Fruit fly (Drosophila melanogaster) whole organism, adult: ENCODE results near the gene CG13082.

Experiments used
- CG11617 ChIP-seq: fragments of 200-800 bp; sonication (Bioruptor generic); optimal IDR thresholded peaks from 2 replicates; lab custom pipeline; 2017; ENCODE audit warnings: mild to moderate bottlenecking, missing biosample characterization, missing genetic modification reagents, missing genetic modification characterization
- CG12768 ChIP-seq: fragments of 200-800 bp; sonication (Bioruptor generic); optimal IDR thresholded peaks from 2 replicates; lab custom pipeline; 2017; ENCODE audit warnings: missing biosample characterization, missing genetic modification characterization, mild to moderate bottlenecking, moderate library complexity, missing genetic modification reagents
- CG14711 ChIP-seq: fragments of 200-800 bp; sonication (Bioruptor generic); optimal IDR thresholded peaks from 2 replicates; lab custom pipeline; 2018; ENCODE audit warnings: missing biosample characterization, mild to moderate bottlenecking, missing genetic modification characterization, moderate library complexity
- CG1620 ChIP-seq: fragments of 200-800 bp; sonication (Bioruptor generic); optimal IDR thresholded peaks from 2 replicates; lab custom pipeline; 2016; ENCODE audit warnings: missing biosample characterization, missing genetic modification characterization
- CG33017 ChIP-seq: fragments of 200-800 bp; sonication (Bioruptor generic); optimal IDR thresholded peaks from 2 replicates; lab custom pipeline; 2018; ENCODE audit warnings: missing biosample characterization, mild to moderate bottlenecking, missing genetic modification characterization, moderate library complexity
- CG5204 ChIP-seq: fragments of 200-800 bp; sonication (Bioruptor generic); optimal IDR thresholded peaks from 2 replicates; lab custom pipeline; 2016; ENCODE audit warnings: missing biosample characterization, missing genetic modification characterization
- CG7045 ChIP-seq: fragments of 200-800 bp; sonication (Bioruptor generic); optimal IDR thresholded peaks from 2 replicates; lab custom pipeline; 2017; ENCODE audit warnings: missing biosample characterization, mild to moderate bottlenecking, missing genetic modification characterization
- CG7101 ChIP-seq: fragments of 200-800 bp; sonication (Bioruptor generic); optimal IDR thresholded peaks from 2 replicates; lab custom pipeline; 2018; ENCODE audit warnings: missing biosample characterization, mild to moderate bottlenecking, missing genetic modification characterization, moderate library complexity
- Clk ChIP-seq: fragments of 200-800 bp; sonication (Bioruptor generic); optimal IDR thresholded peaks from 2 replicates; lab custom pipeline; 2017; ENCODE audit warnings: missing biosample characterization, missing genetic modification characterization
- Crg-1 ChIP-seq: fragments of 200-800 bp; sonication (Bioruptor generic); optimal IDR thresholded peaks from 2 replicates; lab custom pipeline; 2016; ENCODE audit warnings: missing biosample characterization, missing genetic modification characterization
- Hr96 ChIP-seq: fragments of 200-800 bp; sonication (Bioruptor generic); optimal IDR thresholded peaks from 2 replicates; lab custom pipeline; 2016; ENCODE audit warnings: missing biosample characterization, missing genetic modification characterization
- Mnt ChIP-seq: fragments of 200-800 bp; sonication (Bioruptor generic); optimal IDR thresholded peaks from 2 replicates; lab custom pipeline; 2016; ENCODE audit warnings: missing biosample characterization, mild to moderate bottlenecking, missing genetic modification characterization
- bab1 ChIP-seq: fragments of 200-800 bp; sonication (Bioruptor generic); optimal IDR thresholded peaks from 3 replicates; lab custom pipeline; 2019; ENCODE audit warnings: missing biosample characterization, mild to moderate bottlenecking, missing genetic modification characterization, moderate library complexity
- cic ChIP-seq: fragments of 200-800 bp; sonication (Bioruptor generic); optimal IDR thresholded peaks from 2 replicates; lab custom pipeline; 2017; ENCODE audit warnings: missing biosample characterization, mild to moderate bottlenecking, missing genetic modification characterization, moderate library complexity
- cnc ChIP-seq, 2 experiments: fragments of >200 bp; optimal IDR thresholded peaks; 2 replicates each; lab custom pipeline; 2017
- kay ChIP-seq: fragments of 200-800 bp; sonication (Bioruptor generic); peaks from one replicate; lab custom pipeline; 2016; ENCODE audit warnings: missing biosample characterization, missing genetic modification characterization, borderline replicate concordance
- ovo ChIP-seq: fragments of 200-800 bp; sonication (Bioruptor generic); optimal IDR thresholded peaks from 2 replicates; lab custom pipeline; 2016; ENCODE audit warnings: missing biosample characterization, missing genetic modification characterization
- pad ChIP-seq: fragments of 200-800 bp; sonication (Bioruptor generic); optimal IDR thresholded peaks from 3 replicates; lab custom pipeline; 2017; ENCODE audit warnings: missing biosample characterization, missing genetic modification characterization, mild to moderate bottlenecking, moderate library complexity, missing genetic modification reagents
- tj ChIP-seq: fragments of 200-800 bp; sonication (Bioruptor generic); optimal IDR thresholded peaks from 3 replicates; lab custom pipeline; 2017; ENCODE audit warnings: missing biosample characterization, mild to moderate bottlenecking, missing genetic modification characterization, moderate library complexity
- toe ChIP-seq: fragments of 200-800 bp; sonication (Bioruptor generic); optimal IDR thresholded peaks from 2 replicates; lab custom pipeline; 2016; ENCODE audit warnings: missing biosample characterization, missing genetic modification characterization

The CG13082 gene

dm6 chr2L:19533247-19533646 lies 5.0 kb upstream of the CG13082 start, which contains the start of gene CG33116:
Gene CG33116, plus strand, starts transcription at chr2L:19533479.
- TF ChIP-seq cic (GFP tag; lab: Kevin White, UChicago) (peak; percentile 30), CG14711 (tag; lab: Kevin White, UChicago) (peak; percentile 81), ovo (GFP tag; lab: Kevin White, UChicago) (peak; percentile 72), tj (peak; percentile 36), pad (GFP tag; lab: Kevin White, UChicago) (peak; percentile 75), CG7101 (tag; lab: Kevin White, UChicago) (peak; percentile 88), CG1620 (peak; percentile 71), CG7045 (GFP tag; lab: Kevin White, UChicago) (peak; percentile 78), CG11617 (peak; percentile 68), Hr96 (GFP tag; lab: Kevin White, UChicago) (peak; percentile 79), cnc (optimal IDR thresholded peaks at IDR 0.05; lab: Kevin White, UChicago) (no peak), CG5204 (peak; percentile 67), CG12768 (GFP tag; lab: Kevin White, UChicago) (peak; percentile 88), CG33017 (peak; percentile 88), Clk (peak; percentile 35), toe (GFP tag; lab: Kevin White, UChicago) (peak; percentile 75), Mnt (GFP tag; lab: Kevin White, UChicago) (peak; percentile 85), Crg-1 (GFP tag; lab: Kevin White, UChicago) (peak; percentile 89), bab1 (peak; percentile 78), kay (GFP tag; lab: Kevin White, UChicago) (no peak)

dm6 chr2L:19535234-19535633 lies 3.0 kb upstream of the CG13082 start, which contains the start of gene CG31697:
Gene CG31697, plus strand, starts transcription at chr2L:19535448.
- TF ChIP-seq tj, result no peak
- TF ChIP-seq Hr96 (GFP tag; lab: Kevin White, UChicago), result no peak
- no peak for TF ChIP-seq pad (GFP tag; lab: Kevin White, UChicago)
- no peak for TF ChIP-seq Crg-1 (GFP tag; lab: Kevin White, UChicago)
- no peak for TF ChIP-seq CG7101 (tag; lab: Kevin White, UChicago)
- no peak for TF ChIP-seq CG1620
- TF ChIP-seq Clk, result no peak
- TF ChIP-seq ovo (GFP tag; lab: Kevin White, UChicago), result no peak
- no peak for TF ChIP-seq CG5204
- no peak for TF ChIP-seq CG11617
- no peak for TF ChIP-seq kay (GFP tag; lab: Kevin White, UChicago)
- no peak for TF ChIP-seq CG12768 (GFP tag; lab: Kevin White, UChicago)
- TF ChIP-seq bab1, result no peak
- no peak for TF ChIP-seq CG7045 (GFP tag; lab: Kevin White, UChicago)
- TF ChIP-seq cnc (optimal IDR thresholded peaks at IDR 0.05; lab: Kevin White, UChicago), result no peak

dm6 chr2L:19540307-19540706 lies 2.1 kb downstream of the CG13082 start, which contains the start of gene CG13081:
Gene CG13081, plus strand, starts transcription at chr2L:19540607.
- TF ChIP-seq CG1620, result no peak
- TF ChIP-seq CG14711 (tag; lab: Kevin White, UChicago), result no peak
- TF ChIP-seq cic (GFP tag; lab: Kevin White, UChicago), result no peak
- no peak for TF ChIP-seq ovo (GFP tag; lab: Kevin White, UChicago)
- TF ChIP-seq kay (GFP tag; lab: Kevin White, UChicago), result no peak
- TF ChIP-seq bab1, result no peak
- no peak for TF ChIP-seq Crg-1 (GFP tag; lab: Kevin White, UChicago)
- no peak for TF ChIP-seq pad (GFP tag; lab: Kevin White, UChicago)
- TF ChIP-seq Hr96 (GFP tag; lab: Kevin White, UChicago), result no peak
- TF ChIP-seq Clk, result no peak
- no peak for TF ChIP-seq CG12768 (GFP tag; lab: Kevin White, UChicago)
- TF ChIP-seq cnc (optimal IDR thresholded peaks at IDR 0.05; lab: Kevin White, UChicago), result no peak
- no peak for TF ChIP-seq toe (GFP tag; lab: Kevin White, UChicago)
- no peak for TF ChIP-seq CG11617
- no peak for TF ChIP-seq tj
- no peak for TF ChIP-seq Mnt (GFP tag; lab: Kevin White, UChicago)
- TF ChIP-seq CG7101 (tag; lab: Kevin White, UChicago), result no peak
- TF ChIP-seq CG5204, result no peak
- TF ChIP-seq CG33017, result no peak

dm6 chr2L:19542268-19542773 lies 4.1 kb downstream of the CG13082 start:
- TF ChIP-seq Mnt (GFP tag; lab: Kevin White, UChicago), result peak; percentile 34
- TF ChIP-seq kay (GFP tag; lab: Kevin White, UChicago), result peak; percentile 95
- no peak for TF ChIP-seq Hr96 (GFP tag; lab: Kevin White, UChicago)
- peak; percentile 14 for TF ChIP-seq CG7101 (tag; lab: Kevin White, UChicago)
- peak; percentile 41 to 89 for TF ChIP-seq cnc (optimal IDR thresholded peaks at IDR 0.05; lab: Kevin White, UChicago)
- TF ChIP-seq bab1, result peak; percentile 60
- TF ChIP-seq CG1620, result peak; percentile 8
- TF ChIP-seq cic (GFP tag; lab: Kevin White, UChicago), result no peak
- peak; percentile 22 for TF ChIP-seq CG11617

dm6 chr2L:19543010-19543564 lies 4.9 kb downstream of the CG13082 start:
- TF ChIP-seq Hr96 (GFP tag; lab: Kevin White, UChicago), result no peak
- TF ChIP-seq CG5204, result no peak
- peak; percentile 21 for TF ChIP-seq CG33017
- no peak for TF ChIP-seq tj
- no peak for TF ChIP-seq toe (GFP tag; lab: Kevin White, UChicago)
- TF ChIP-seq kay (GFP tag; lab: Kevin White, UChicago), result peak; percentile 48
- no peak for TF ChIP-seq cic (GFP tag; lab: Kevin White, UChicago)
- TF ChIP-seq CG7101 (tag; lab: Kevin White, UChicago), result no peak
- TF ChIP-seq Crg-1 (GFP tag; lab: Kevin White, UChicago), result no peak
- TF ChIP-seq cnc (optimal IDR thresholded peaks at IDR 0.05; lab: Kevin White, UChicago), result no peak
- no peak for TF ChIP-seq CG14711 (tag; lab: Kevin White, UChicago)
- TF ChIP-seq CG11617, result no peak
- no peak for TF ChIP-seq CG1620
- TF ChIP-seq Mnt (GFP tag; lab: Kevin White, UChicago), result no peak
- no peak for TF ChIP-seq pad (GFP tag; lab: Kevin White, UChicago)
- TF ChIP-seq CG12768 (GFP tag; lab: Kevin White, UChicago), result no peak
